Comparison of ENCODE assay signal across 1 fruit fly cellular context in the genomic region with DNA sequence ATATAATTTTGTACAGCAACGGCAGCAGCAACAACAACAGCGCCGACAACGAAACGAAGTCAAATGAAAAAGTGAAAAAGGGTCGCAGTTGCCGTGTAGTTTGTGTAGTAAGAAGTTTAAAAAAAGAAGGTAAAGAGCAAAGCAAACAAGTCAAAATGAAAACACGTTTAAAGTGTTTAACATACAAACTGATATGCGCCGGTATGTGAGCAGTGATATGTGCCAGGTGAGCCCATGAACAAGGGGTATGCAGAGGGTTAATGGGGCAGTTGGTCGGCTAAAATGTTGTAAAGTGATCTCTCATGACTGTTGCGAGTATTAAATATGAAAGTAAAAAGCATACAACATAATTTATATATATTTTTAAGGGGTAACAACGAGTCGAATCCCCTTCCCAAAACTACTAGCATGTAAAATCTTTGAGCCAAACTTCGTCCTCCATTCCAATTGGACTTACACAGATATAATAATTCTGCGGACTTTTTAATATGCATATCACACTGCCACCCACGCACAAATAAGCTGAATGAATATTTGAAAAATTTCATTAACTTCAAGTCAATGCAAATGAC.
TF ChIP-seq lines count a peak whose summit lies in the region.

No protein-coding gene starts in this region.

TF ChIP-seq in whole organism, embryonic, 481 proteins besides CTCF, POLR2A, EP300 and RAD21 (continued from another document):
- peak; percentile 51; the same call in 1 of the 3 replicates for TF ChIP-seq CG2889 (GFP tag; IDR thresholded peaks at IDR 0.05; lab: Robert Waterston, UW)
- TF ChIP-seq en (GFP tag; optimal IDR thresholded peaks at IDR 0.05; lab: Kevin White, UChicago), result no peak
- no peak for TF ChIP-seq Dip3 (GFP tag; optimal IDR thresholded peaks at IDR 0.05; lab: Kevin White, UChicago)
- TF ChIP-seq Doc3 (GFP tag; IDR thresholded peaks at IDR 0.05; lab: Robert Waterston, UW; ENCODE audit: partially characterized antibody), result no peak
- TF ChIP-seq otp (GFP tag; IDR thresholded peaks at IDR 0.05; lab: Robert Waterston, UW), result peak; percentile 66; the same call in 2 of the 3 replicates
- TF ChIP-seq CG11456 (GFP tag; IDR thresholded peaks at IDR 0.05; lab: Robert Waterston, UW), result peak; percentile 93
- TF ChIP-seq ewg (GFP tag; optimal IDR thresholded peaks at IDR 0.05; lab: Kevin White, UChicago), result peak; percentile 28
- peak; percentile 55 for TF ChIP-seq CG3847 (GFP tag; IDR thresholded peaks at IDR 0.05; lab: Robert Waterston, UW)
- peak; percentile 63 for TF ChIP-seq D19A (tag; optimal IDR thresholded peaks at IDR 0.05; lab: Kevin White, UChicago)
- peak; percentile 14 for TF ChIP-seq CG15011 (GFP tag; optimal IDR thresholded peaks at IDR 0.05; lab: Kevin White, UChicago)
- peak; percentile 51; the same call in 1 of the 3 replicates for TF ChIP-seq CG14050 (GFP tag; IDR thresholded peaks at IDR 0.05; lab: Robert Waterston, UW)
- peak; percentile 51 for TF ChIP-seq CG12769 (tag; optimal IDR thresholded peaks at IDR 0.05; lab: Kevin White, UChicago)
- no peak for TF ChIP-seq Dll (GFP tag; IDR thresholded peaks at IDR 0.05; lab: Robert Waterston, UW; ENCODE audit: partially characterized antibody)
- TF ChIP-seq CG1024 (GFP tag; IDR thresholded peaks at IDR 0.05; lab: Robert Waterston, UW), result peak; percentile 78
- TF ChIP-seq wek (GFP tag; optimal IDR thresholded peaks at IDR 0.05; lab: Kevin White, UChicago), result no peak
- TF ChIP-seq Dad (GFP tag; optimal IDR thresholded peaks at IDR 0.05; lab: Kevin White, UChicago), result peak; percentile 57
- no peak for TF ChIP-seq unc-4 (GFP tag; IDR thresholded peaks at IDR 0.05; lab: Robert Waterston, UW; ENCODE audit: partially characterized antibody)
- no peak for TF ChIP-seq inv (GFP tag; IDR thresholded peaks at IDR 0.05; lab: Robert Waterston, UW; ENCODE audit: partially characterized antibody)
- TF ChIP-seq ab (GFP tag; optimal IDR thresholded peaks at IDR 0.05; lab: Kevin White, UChicago), result no peak
- peak; percentile 55 for TF ChIP-seq CG4854 (GFP tag; optimal IDR thresholded peaks at IDR 0.05; lab: Kevin White, UChicago)
- peak; percentile 43; the same call in 1 of the 2 replicates for TF ChIP-seq crol (GFP tag; IDR thresholded peaks at IDR 0.05; lab: Robert Waterston, UW)
- TF ChIP-seq Xbp1 (GFP tag; optimal IDR thresholded peaks at IDR 0.05; lab: Kevin White, UChicago), result peak; percentile 48
- TF ChIP-seq CG17612 (GFP tag; IDR thresholded peaks at IDR 0.05; lab: Robert Waterston, UW), result peak; percentile 76
- peak; percentile 28 for TF ChIP-seq CG12391 (tag; optimal IDR thresholded peaks at IDR 0.05; lab: Kevin White, UChicago)
- TF ChIP-seq Aef1 (GFP tag; IDR thresholded peaks at IDR 0.05; lab: Robert Waterston, UW), result peak; percentile 81
- TF ChIP-seq CG32532 (GFP tag; IDR thresholded peaks at IDR 0.05; lab: Robert Waterston, UW), result peak; percentile 95
- peak; percentile 60 for TF ChIP-seq CG6813 (GFP tag; optimal IDR thresholded peaks at IDR 0.05; lab: Kevin White, UChicago)
- 0 out of 2 replicates have a peak, but pooled peaks have one; percentile 19 for TF ChIP-seq Doc2 (GFP tag; IDR thresholded peaks at IDR 0.05; lab: Robert Waterston, UW)
- TF ChIP-seq Hmr (GFP tag; optimal IDR thresholded peaks at IDR 0.05; lab: Kevin White, UChicago), result peak; percentile 52
- no peak for TF ChIP-seq CG11723 (GFP tag; optimal IDR thresholded peaks at IDR 0.05; lab: Kevin White, UChicago)
- peak; percentile 11 for TF ChIP-seq CG30431 (GFP tag; optimal IDR thresholded peaks at IDR 0.05; lab: Kevin White, UChicago)
- TF ChIP-seq Atf3 (GFP tag; optimal IDR thresholded peaks at IDR 0.05; lab: Kevin White, UChicago), result no peak
- peak; percentile 75 for TF ChIP-seq CG9727 (GFP tag; optimal IDR thresholded peaks at IDR 0.05; lab: Kevin White, UChicago)
- no peak for TF ChIP-seq CG14860 (GFP tag; IDR thresholded peaks at IDR 0.05; lab: Robert Waterston, UW; ENCODE audit: partially characterized antibody)
- TF ChIP-seq Antp (GFP tag; optimal IDR thresholded peaks at IDR 0.05; lab: Kevin White, UChicago), result peak; percentile 31
- TF ChIP-seq esg (GFP tag; conservative IDR thresholded peaks at IDR 0.05; lab: Robert Waterston, UW), result peak; percentile 48
- TF ChIP-seq fd64A (GFP tag; optimal IDR thresholded peaks at IDR 0.05; lab: Kevin White, UChicago), result no peak
- TF ChIP-seq CG14014 (GFP tag; IDR thresholded peaks at IDR 0.05; lab: Robert Waterston, UW), result peak; percentile 86
- peak; percentile 37 for TF ChIP-seq ems (GFP tag; optimal IDR thresholded peaks at IDR 0.05; lab: Kevin White, UChicago)
- no peak for TF ChIP-seq Mes4 (GFP tag; optimal IDR thresholded peaks at IDR 0.05; lab: Kevin White, UChicago)
- peak; percentile 97 for TF ChIP-seq sens (GFP tag; lab: Kevin White, UChicago)
- no peak for TF ChIP-seq CG2116 (GFP tag; optimal IDR thresholded peaks at IDR 0.05; lab: Kevin White, UChicago)
- TF ChIP-seq aop (GFP tag; IDR thresholded peaks at IDR 0.05; lab: Robert Waterston, UW), result no peak
- 0 out of 2 replicates have a peak, but pooled peaks have one; percentile 59 for TF ChIP-seq cas (GFP tag; IDR thresholded peaks at IDR 0.05; lab: Robert Waterston, UW)
- peak; percentile 85 for TF ChIP-seq CG7839 (tag; optimal IDR thresholded peaks at IDR 0.05; lab: Kevin White, UChicago)
- TF ChIP-seq ssp (GFP tag; IDR thresholded peaks at IDR 0.05; lab: Robert Waterston, UW), result peak; percentile 68
- no peak for TF ChIP-seq chif (GFP tag; optimal IDR thresholded peaks at IDR 0.05; lab: Kevin White, UChicago)
- TF ChIP-seq z (GFP tag; IDR thresholded peaks at IDR 0.05; lab: Robert Waterston, UW), result 0 out of 3 replicates have a peak, but pooled peaks have one; percentile 44
- peak; percentile 50 for TF ChIP-seq CG15514 (GFP tag; optimal IDR thresholded peaks at IDR 0.05; lab: Kevin White, UChicago)
- TF ChIP-seq rib (GFP tag; IDR thresholded peaks at IDR 0.05; lab: Robert Waterston, UW), result peak; percentile 86
- TF ChIP-seq danr (GFP tag; IDR thresholded peaks at IDR 0.05; lab: Robert Waterston, UW), result peak; percentile 67
- TF ChIP-seq knrl (GFP tag; IDR thresholded peaks at IDR 0.05; lab: Robert Waterston, UW; ENCODE audit: partially characterized antibody), result no peak
- TF ChIP-seq CG17912 (GFP tag; optimal IDR thresholded peaks at IDR 0.05; lab: Kevin White, UChicago), result no peak
- TF ChIP-seq jigr1 (GFP tag; IDR thresholded peaks at IDR 0.05; lab: Robert Waterston, UW), result peak; percentile 68; the same call in 2 of the 3 replicates
- peak; percentile 50 for TF ChIP-seq CG15696 (tag; optimal IDR thresholded peaks at IDR 0.05; lab: Kevin White, UChicago)
- peak; percentile 28 for TF ChIP-seq Hr3 (GFP tag; optimal IDR thresholded peaks at IDR 0.05; lab: Kevin White, UChicago)
- TF ChIP-seq dan (GFP tag; IDR thresholded peaks at IDR 0.05; lab: Robert Waterston, UW), result no peak; the same call in 1 of the 2 replicates
- TF ChIP-seq vfl (GFP tag; optimal IDR thresholded peaks at IDR 0.05; lab: Kevin White, UChicago), result peak; percentile 20
- no peak for TF ChIP-seq fu2 (GFP tag; optimal IDR thresholded peaks at IDR 0.05; lab: Kevin White, UChicago)
- TF ChIP-seq Blimp-1 (GFP tag; optimal IDR thresholded peaks at IDR 0.05; lab: Kevin White, UChicago), result peak; percentile 72
- TF ChIP-seq CG3407 (GFP tag; optimal IDR thresholded peaks at IDR 0.05; lab: Kevin White, UChicago), result peak; percentile 12
- peak; percentile 87 for TF ChIP-seq CG16779 (GFP tag; IDR thresholded peaks at IDR 0.05; lab: Robert Waterston, UW)
- TF ChIP-seq CG4707 (GFP tag; optimal IDR thresholded peaks at IDR 0.05; lab: Kevin White, UChicago), result no peak
- TF ChIP-seq TFAM (GFP tag; optimal IDR thresholded peaks at IDR 0.05; lab: Kevin White, UChicago), result no peak
- TF ChIP-seq Ssrp (tag; optimal IDR thresholded peaks at IDR 0.05; lab: Kevin White, UChicago), result peak; percentile 8
- TF ChIP-seq CG8388 (GFP tag; optimal IDR thresholded peaks at IDR 0.05; lab: Kevin White, UChicago), result peak; percentile 46
- peak; percentile 22 for TF ChIP-seq Dek (tag; optimal IDR thresholded peaks at IDR 0.05; lab: Kevin White, UChicago)
- TF ChIP-seq dmrt99B (tag; optimal IDR thresholded peaks at IDR 0.05; lab: Kevin White, UChicago), result peak; percentile 83
- no peak for TF ChIP-seq CG9609 (GFP tag; optimal IDR thresholded peaks at IDR 0.05; lab: Kevin White, UChicago)
- TF ChIP-seq CG1233 (GFP tag; optimal IDR thresholded peaks at IDR 0.05; lab: Kevin White, UChicago), result peak; percentile 57
- peak; percentile 51 for TF ChIP-seq CG8290 (GFP tag; optimal IDR thresholded peaks at IDR 0.05; lab: Kevin White, UChicago)
- peak in 1 of 2 experiments; percentile 27 for TF ChIP-seq CG8290 (tag; optimal IDR thresholded peaks at IDR 0.05; lab: Kevin White, UChicago)
- peak; percentile 23 for TF ChIP-seq Chrac-16 (GFP tag; optimal IDR thresholded peaks at IDR 0.05; lab: Kevin White, UChicago)
